Fruit fly (Drosophila melanogaster) whole organism, wandering third instar larva: ENCODE measurements around the gene CG12438.

Experiments used
- CG32264 ChIP-seq: fragments of 200-800 bp; sonication (Bioruptor generic); optimal IDR thresholded peaks from 2 replicates; lab custom pipeline; 2016; ENCODE audit warnings: missing biosample characterization, missing genetic modification characterization
- CG9705 ChIP-seq: fragments of 200-800 bp; sonication (Bioruptor generic); optimal IDR thresholded peaks from 2 replicates; lab custom pipeline; 2018; ENCODE audit warnings: missing biosample characterization, mild to moderate bottlenecking, missing genetic modification characterization
- CrebA ChIP-seq: fragments of 200-800 bp; sonication (Bioruptor generic); optimal IDR thresholded peaks from 2 replicates; lab custom pipeline; 2016; ENCODE audit warnings: missing biosample characterization, mild to moderate bottlenecking, missing genetic modification characterization, borderline replicate concordance
- Dfd ChIP-seq: fragments of >200 bp; optimal IDR thresholded peaks from 2 replicates; lab custom pipeline; 2017; ENCODE audit warnings: missing biosample characterization, missing genetic modification characterization
- Dif ChIP-seq: fragments of 200-275, 200-300 bp; sonication (Bioruptor generic); optimal IDR thresholded peaks from 2 replicates; lab custom pipeline; 2018; ENCODE audit warnings: missing biosample characterization, missing genetic modification characterization; ENCODE audit not compliant: partially characterized antibody
- GATAd ChIP-seq: sonication (Bioruptor generic); optimal IDR thresholded peaks from 2 replicates; lab custom pipeline; 2016; ENCODE audit warnings: missing biosample characterization, missing genetic modification characterization
- HLH106 ChIP-seq: fragments of 200-800 bp; optimal IDR thresholded peaks from 3 replicates; lab custom pipeline; 2019; ENCODE audit warnings: missing biosample characterization, mild to moderate bottlenecking, missing genetic modification characterization, moderate library complexity
- Hnf4 ChIP-seq: fragments of 200-800 bp; sonication (Bioruptor generic); optimal IDR thresholded peaks from 2 replicates; lab custom pipeline; 2016; ENCODE audit warnings: missing biosample characterization, mild to moderate bottlenecking, missing genetic modification characterization
- Hr78 ChIP-seq: fragments of >200 bp; optimal IDR thresholded peaks from 2 replicates; lab custom pipeline; 2017; ENCODE audit warnings: missing biosample characterization, missing genetic modification characterization
- Hr83 ChIP-seq: fragments of 200-300 bp; sonication (Bioruptor generic); optimal IDR thresholded peaks from 2 replicates; lab custom pipeline; 2016; ENCODE audit warnings: missing biosample characterization, mild to moderate bottlenecking, missing genetic modification characterization, moderate library complexity; ENCODE audit not compliant: poor library complexity, severe bottlenecking
- Jra ChIP-seq: sonication (Bioruptor generic); optimal IDR thresholded peaks from 2 replicates; lab custom pipeline; 2016; ENCODE audit warnings: missing biosample characterization, missing genetic modification characterization
- Myc ChIP-seq: fragments of >200 bp; optimal IDR thresholded peaks from 2 replicates; lab custom pipeline; 2017
- N ChIP-seq: fragments of >200 bp; optimal IDR thresholded peaks from 2 replicates; lab custom pipeline; 2018; ENCODE audit warnings: missing biosample characterization, missing external identifiers, missing genetic modification characterization
- OdsH ChIP-seq: fragments of 200-800 bp; sonication (Bioruptor generic); optimal IDR thresholded peaks from 2 replicates; lab custom pipeline; 2016; ENCODE audit warnings: missing biosample characterization, mild to moderate bottlenecking, missing genetic modification characterization
- Rel ChIP-seq, 2 experiments: fragments of 200-800 bp; sonication (Bioruptor generic) in 1 of 2; optimal IDR thresholded peaks; 2 replicates in 1 of 2; 3 replicates in 1 of 2; lab custom pipeline; 2016 to 2019; ENCODE audit warnings: mild to moderate bottlenecking in 2 of 2, missing biosample characterization in 2 of 2, missing genetic modification characterization in 2 of 2, moderate library complexity in 1 of 2
- Sp1 ChIP-seq: fragments of 200-800 bp; sonication (Bioruptor generic); optimal IDR thresholded peaks from 3 replicates; lab custom pipeline; 2019; ENCODE audit warnings: missing biosample characterization, mild to moderate bottlenecking, missing genetic modification characterization, moderate library complexity
- Vsx2 ChIP-seq: fragments of 200-300, 225-300 bp; sonication (Bioruptor generic); optimal IDR thresholded peaks from 2 replicates; lab custom pipeline; 2018; ENCODE audit warnings: missing biosample characterization, missing genetic modification characterization; ENCODE audit not compliant: partially characterized antibody
- br ChIP-seq: fragments of 200-800 bp; sonication (Bioruptor generic); optimal IDR thresholded peaks from 2 replicates; lab custom pipeline; 2016; ENCODE audit warnings: missing biosample characterization, missing genetic modification characterization
- brk ChIP-seq: fragments of 200-800 bp; sonication (Bioruptor generic); optimal IDR thresholded peaks from 2 replicates; lab custom pipeline; 2016; ENCODE audit warnings: missing biosample characterization, mild to moderate bottlenecking, missing genetic modification characterization
- dl ChIP-seq, 2 experiments: fragments of 175-275, 200-275 bp in 1 of 2; fragments of 200-275 bp in 1 of 2; sonication (Bioruptor generic); optimal IDR thresholded peaks; lab custom pipeline; 2018; ENCODE audit warnings: mild to moderate bottlenecking in 2 of 2, missing biosample characterization in 2 of 2, missing genetic modification characterization in 2 of 2, moderate library complexity in 2 of 2; ENCODE audit not compliant: partially characterized antibody in 2 of 2, insufficient read depth in 1 of 2
- dmrt93B ChIP-seq: fragments of 200-800 bp; sonication (Bioruptor generic); optimal IDR thresholded peaks from 2 replicates; lab custom pipeline; 2018; ENCODE audit warnings: missing biosample characterization, mild to moderate bottlenecking, missing genetic modification characterization
- dsf ChIP-seq: sonication (Bioruptor generic); optimal IDR thresholded peaks from 2 replicates; lab custom pipeline; 2016; ENCODE audit warnings: missing biosample characterization, missing genetic modification characterization, borderline replicate concordance
- ey ChIP-seq: fragments of 200-800 bp; sonication (Bioruptor generic); optimal IDR thresholded peaks from 2 replicates; lab custom pipeline; 2016; ENCODE audit warnings: missing biosample characterization, missing genetic modification characterization
- foxo ChIP-seq, 2 experiments: fragments of 200-800 bp; sonication (Bioruptor generic); optimal IDR thresholded peaks; 2 replicates in 1 of 2; 3 replicates in 1 of 2; lab custom pipeline; 2016 to 2017; ENCODE audit warnings: missing biosample characterization in 2 of 2, missing genetic modification characterization in 2 of 2
- h ChIP-seq: fragments of 200-800 bp; sonication (Bioruptor generic); optimal IDR thresholded peaks from 3 replicates; lab custom pipeline; 2016; ENCODE audit warnings: missing biosample characterization, mild to moderate bottlenecking, missing genetic modification characterization
- lola ChIP-seq: fragments of >200 bp; optimal IDR thresholded peaks from 2 replicates; lab custom pipeline; 2017; ENCODE audit warnings: missing biosample characterization, missing genetic modification characterization
- pan ChIP-seq: fragments of >200 bp; optimal IDR thresholded peaks from 2 replicates; lab custom pipeline; 2017
- psq ChIP-seq: fragments of 200-800 bp; sonication (Bioruptor generic); optimal IDR thresholded peaks from 3 replicates; lab custom pipeline; 2017; ENCODE audit warnings: missing biosample characterization, mild to moderate bottlenecking, missing genetic modification characterization, moderate library complexity
- sage ChIP-seq: fragments of 200-800 bp; sonication (Bioruptor generic); optimal IDR thresholded peaks from 2 replicates; lab custom pipeline; 2016; ENCODE audit warnings: missing biosample characterization, mild to moderate bottlenecking, missing genetic modification characterization
- sv ChIP-seq: fragments of 200-800 bp; sonication (Bioruptor generic); optimal IDR thresholded peaks from 3 replicates; lab custom pipeline; 2016; ENCODE audit warnings: missing biosample characterization, missing genetic modification characterization
- tai ChIP-seq: sonication (Bioruptor generic); optimal IDR thresholded peaks from 2 replicates; lab custom pipeline; 2016; ENCODE audit warnings: missing biosample characterization, missing genetic modification characterization
- usp ChIP-seq: fragments of >200 bp; optimal IDR thresholded peaks from 2 replicates; lab custom pipeline; 2017; ENCODE audit warnings: missing biosample characterization, missing genetic modification characterization
- woc ChIP-seq: sonication (Bioruptor generic); optimal IDR thresholded peaks from 2 replicates; lab custom pipeline; 2016; ENCODE audit warnings: missing biosample characterization, mild to moderate bottlenecking, missing genetic modification characterization

CG12438 gene

DNA sequence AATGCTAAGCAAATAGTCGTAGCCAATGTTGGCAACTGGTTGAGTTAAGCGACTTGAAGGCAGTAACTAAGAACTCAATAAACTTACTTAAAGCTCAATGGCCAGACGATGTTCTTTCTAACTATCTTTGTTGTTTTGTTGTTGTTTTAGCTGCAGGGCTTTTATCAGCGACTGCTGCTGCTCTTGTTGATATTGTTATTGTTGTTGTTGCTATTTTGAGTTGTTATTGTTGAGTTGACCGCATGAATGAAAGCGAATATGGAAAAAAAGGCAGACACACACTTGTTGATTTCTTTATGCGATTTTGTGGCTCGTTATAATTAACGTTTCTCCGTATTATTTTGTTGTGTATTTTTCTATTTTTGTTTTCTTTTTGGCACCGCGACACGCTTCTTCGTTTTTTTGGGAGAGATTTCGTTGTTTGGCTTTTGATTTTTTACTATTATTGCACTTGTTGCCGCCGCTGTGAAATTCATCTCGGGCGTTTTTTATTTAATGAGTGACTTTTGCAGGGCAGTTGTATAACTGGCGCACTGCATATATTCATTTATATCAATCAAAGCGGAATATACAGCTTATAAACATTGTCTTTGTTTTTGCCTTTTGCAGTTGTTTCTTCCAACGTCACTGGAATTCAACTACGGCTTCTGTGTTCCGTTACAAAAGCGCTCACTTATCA is 43.5 kb upstream of the CG12438 start:
- TF ChIP-seq pan (lab: Kevin White, UChicago) (no peak), Rel (GFP tag; optimal IDR thresholded peaks at IDR 0.05; lab: Kevin White, UChicago) (no peak), Rel (tag; optimal IDR thresholded peaks at IDR 0.05; lab: Kevin White, UChicago) (peak; percentile 41), dmrt93B (GFP tag; lab: Kevin White, UChicago) (no peak), tai (no peak), Vsx2 (GFP tag; lab: Kevin White, UChicago) (peak; percentile 59), Myc (no peak), Hr78 (no peak), psq (GFP tag; lab: Kevin White, UChicago) (no peak), usp (GFP tag; lab: Kevin White, UChicago) (no peak), woc (GFP tag; lab: Kevin White, UChicago) (no peak), ey (no peak), Sp1 (GFP tag; lab: Kevin White, UChicago) (no peak), Hnf4 (GFP tag; lab: Kevin White, UChicago) (peak; percentile 23), GATAd (GFP tag; lab: Kevin White, UChicago) (no peak), Hr83 (GFP tag; lab: Kevin White, UChicago) (no peak), HLH106 (tag; lab: Kevin White, UChicago) (no peak), CG32264 (GFP tag; lab: Kevin White, UChicago) (no peak), Jra (GFP tag; lab: Kevin White, UChicago) (no peak), lola (GFP tag; lab: Kevin White, UChicago) (no peak), dsf (GFP tag; lab: Kevin White, UChicago) (no peak), OdsH (GFP tag; lab: Kevin White, UChicago) (no peak)

DNA sequence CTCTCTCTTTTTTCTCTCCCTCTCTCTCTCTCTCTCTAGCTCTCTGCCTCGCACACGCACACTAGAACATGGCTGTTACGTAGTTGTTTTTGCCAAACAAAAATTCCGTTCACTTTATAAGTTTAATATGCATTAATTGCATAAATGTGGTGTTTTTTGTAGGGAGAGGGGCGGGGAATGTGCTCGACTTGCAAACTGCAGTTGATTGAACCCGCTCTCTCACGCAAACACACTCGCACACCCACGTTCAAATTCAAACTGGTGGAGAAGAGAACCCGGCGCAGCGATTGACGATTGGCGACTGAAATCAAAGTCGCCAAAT is 43.0 kb upstream of the CG12438 start:
- TF ChIP-seq foxo (GFP tag; optimal IDR thresholded peaks at IDR 0.05; lab: Kevin White, UChicago) (no peak), Dif (GFP tag; lab: Kevin White, UChicago) (peak; percentile 91), Dfd (GFP tag; lab: Kevin White, UChicago) (no peak), dsf (GFP tag; lab: Kevin White, UChicago) (no peak), Rel (GFP tag; optimal IDR thresholded peaks at IDR 0.05; lab: Kevin White, UChicago) (no peak), Rel (tag; optimal IDR thresholded peaks at IDR 0.05; lab: Kevin White, UChicago) (no peak), h (GFP tag; lab: Kevin White, UChicago) (no peak), CrebA (GFP tag; lab: Kevin White, UChicago) (no peak), Sp1 (GFP tag; lab: Kevin White, UChicago) (peak; percentile 1), dl (GFP tag; optimal IDR thresholded peaks at IDR 0.05; lab: Kevin White, UChicago; ENCODE audit: insufficient read depth in 1 of 2, partially characterized antibody in 2 of 2) (peak; percentile 70 to 92), Jra (GFP tag; lab: Kevin White, UChicago) (no peak), sage (GFP tag; lab: Kevin White, UChicago) (no peak), dmrt93B (GFP tag; lab: Kevin White, UChicago) (no peak), lola (GFP tag; lab: Kevin White, UChicago) (no peak), OdsH (GFP tag; lab: Kevin White, UChicago) (no peak), br (GFP tag; lab: Kevin White, UChicago) (no peak), Myc (no peak), sv (GFP tag; lab: Kevin White, UChicago) (no peak), CG9705 (no peak), Hr83 (GFP tag; lab: Kevin White, UChicago) (peak; percentile 23), N (GFP tag; lab: Kevin White, UChicago) (no peak)
- TF ChIP-seq, all 38 proteins: peak for 4

DNA sequence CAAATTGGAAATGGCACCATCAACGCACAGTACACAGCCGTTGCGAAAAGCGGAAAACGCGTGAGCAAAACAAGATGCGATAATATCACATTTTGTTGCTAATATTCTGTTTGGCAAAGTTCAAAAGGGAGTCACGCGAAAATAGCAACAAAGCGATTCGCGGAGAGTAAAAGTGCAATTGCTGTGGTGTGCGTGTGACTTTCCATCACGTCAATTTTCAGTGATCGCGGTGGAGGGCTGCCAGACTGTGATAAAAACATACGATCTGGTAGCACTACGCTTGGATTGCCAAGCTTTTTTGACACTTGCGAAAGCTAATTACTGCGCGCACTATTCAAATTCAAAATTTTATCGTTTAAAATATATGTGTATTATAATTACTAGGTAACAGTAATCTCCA is 42.7 kb upstream of the CG12438 start, which contains the start of gene Hnf4:
TSS of gene Hnf4 (minus strand) at position 199 of the 400 bp plus-strand sequence.
- TF ChIP-seq CG9705 (no peak), Rel (GFP tag; optimal IDR thresholded peaks at IDR 0.05; lab: Kevin White, UChicago) (no peak), Rel (tag; optimal IDR thresholded peaks at IDR 0.05; lab: Kevin White, UChicago) (peak; percentile 66), Dif (GFP tag; lab: Kevin White, UChicago) (peak; percentile 62), foxo (GFP tag; optimal IDR thresholded peaks at IDR 0.05; lab: Kevin White, UChicago) (peak in 1 of 2 experiments; percentile 6), HLH106 (tag; lab: Kevin White, UChicago) (peak; percentile 3), Vsx2 (GFP tag; lab: Kevin White, UChicago) (peak; percentile 97), h (GFP tag; lab: Kevin White, UChicago) (peak; percentile 13), Hnf4 (GFP tag; lab: Kevin White, UChicago) (peak; percentile 33), brk (peak; percentile 21), ey (no peak)
